Fruit fly (Drosophila melanogaster) whole organism, embryonic: ENCODE measurements around the gene bbg.

ENCODE experiments used
- CG17186 ChIP-seq: fragments of 200-800 bp; sonication (Bioruptor generic); optimal IDR thresholded peaks from 3 replicates; lab custom pipeline; 2017; ENCODE audit warnings: missing biosample characterization, missing genetic modification reagents, missing genetic modification characterization
- CG3847 ChIP-seq: fragments of 200-800 bp; sonication (Bioruptor generic); IDR thresholded peaks from 2 replicates; pipeline ENCODE4 v1.3.6; 2022; ENCODE audit warnings: missing biosample characterization, missing genetic modification characterization
- Gug ChIP-seq: fragments of 200-800 bp; sonication (Bioruptor generic); IDR thresholded peaks from 4 replicates; pipeline ENCODE4 v1.3.6; 2022; ENCODE audit warnings: missing biosample characterization, missing genetic modification characterization
- bigmax ChIP-seq: fragments of 200-800 bp; sonication (Bioruptor generic); optimal IDR thresholded peaks from 2 replicates; lab custom pipeline; 2018; ENCODE audit warnings: missing biosample characterization, mild to moderate bottlenecking, missing genetic modification characterization
- crol ChIP-seq: fragments of 200-800 bp; sonication (Bioruptor generic); IDR thresholded peaks from 2 replicates; pipeline ENCODE4 v1.3.6; 2022; ENCODE audit warnings: missing biosample characterization, missing genetic modification characterization
- sna ChIP-seq: fragments of 200-800 bp; sonication (Bioruptor generic); IDR thresholded peaks from 2 replicates; pipeline ENCODE4 v1.3.6; 2022; ENCODE audit warnings: missing biosample characterization, missing genetic modification characterization; ENCODE audit not compliant: partially characterized antibody
- stc ChIP-seq: fragments of 200-800 bp; sonication (Bioruptor generic); IDR thresholded peaks from 2 replicates; pipeline ENCODE4 v1.3.6; 2022; ENCODE audit warnings: missing biosample characterization, missing genetic modification characterization
- vfl ChIP-seq: fragments of 200-800 bp; sonication (Bioruptor generic); optimal IDR thresholded peaks from 2 replicates; lab custom pipeline; 2016; ENCODE audit warnings: missing biosample characterization, missing genetic modification characterization

DNA sequence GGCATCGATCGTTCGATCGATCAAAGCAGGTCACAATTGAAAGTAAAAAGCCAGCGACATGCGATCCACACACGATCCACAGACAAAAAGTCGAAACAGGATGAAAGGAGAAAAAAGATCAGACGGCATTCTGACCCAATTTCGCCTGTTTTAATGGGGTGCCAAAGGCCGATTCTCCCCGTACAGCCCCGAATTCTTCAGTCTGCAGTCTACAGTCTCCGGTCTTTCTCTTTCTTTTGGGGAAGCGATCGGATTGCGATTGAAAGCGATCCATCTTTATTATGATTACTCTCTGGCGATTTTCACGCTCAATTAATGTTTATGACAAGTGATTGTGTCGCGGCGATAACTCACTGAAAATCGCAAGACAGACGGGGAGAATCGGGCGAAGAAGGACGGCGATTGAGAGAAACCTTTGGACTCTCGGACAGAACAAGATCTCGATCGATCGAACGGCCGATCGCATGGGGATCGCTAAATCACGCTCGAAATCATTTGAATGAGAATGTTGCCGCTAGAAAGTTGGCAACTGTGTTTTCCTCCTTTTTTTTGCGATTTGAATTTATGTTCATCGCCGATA is 85.6 kb downstream of the bbg start:
- TF ChIP-seq stc (GFP tag; lab: Robert Waterston, UW) = no peak
- no peak for TF ChIP-seq bigmax (GFP tag; lab: Kevin White, UChicago)
- TF ChIP-seq CG3847 (GFP tag; lab: Robert Waterston, UW) = no peak
- no peak for TF ChIP-seq sna
- no peak for TF ChIP-seq CG17186
- TF ChIP-seq Gug (GFP tag; lab: Robert Waterston, UW) = no peak
- TF ChIP-seq crol (GFP tag; lab: Robert Waterston, UW) = no peak
- TF ChIP-seq vfl = no peak
